Worm (Caenorhabditis elegans): Measurements from ENCODE around the gene H04D03.6.

The H04D03.6 gene

ce11 chrIII:10407198-10407663 is 31.4 kb downstream of the H04D03.6 start, which contains the start of gene hat-1 (continued):
- peak in 1 of 2 experiments; percentile 40 for TF ChIP-seq ZK546.5 (tag; optimal IDR thresholded peaks at IDR 0.05)
- TF ChIP-seq T20F7.1 (GFP tag; optimal IDR thresholded peaks at IDR 0.05), result no peak
- peak; percentile 88 for TF ChIP-seq tra-1 (GFP tag; IDR thresholded peaks at IDR 0.05)
- no peak for TF ChIP-seq gei-8 (GFP tag; optimal IDR thresholded peaks at IDR 0.05)
- peak; percentile 88 for TF ChIP-seq lin-29 (GFP tag; IDR thresholded peaks at IDR 0.05)
- TF ChIP-seq attf-4 (tag; optimal IDR thresholded peaks at IDR 0.05), result no peak
- no peak for TF ChIP-seq zag-1 (tag; optimal IDR thresholded peaks at IDR 0.05)
- no peak for TF ChIP-seq ceh-62 (tag; optimal IDR thresholded peaks at IDR 0.05)
- TF ChIP-seq ceh-20 (GFP tag; IDR thresholded peaks at IDR 0.05), result peak; percentile 96
- TF ChIP-seq daf-16 (GFP tag; optimal IDR thresholded peaks at IDR 0.05), result peak in 1 of 2 experiments; percentile 92
- peak; percentile 66 for TF ChIP-seq daf-16 (tag; optimal IDR thresholded peaks at IDR 0.05)
- TF ChIP-seq daf-8 (GFP tag; IDR thresholded peaks at IDR 0.05), result no peak
- peak; percentile 25 for TF ChIP-seq ceh-28 (tag; optimal IDR thresholded peaks at IDR 0.05)
- TF ChIP-seq vab-7 (GFP tag; IDR thresholded peaks at IDR 0.05), result peak; percentile 82
- no peak for TF ChIP-seq unc-39 (tag; optimal IDR thresholded peaks at IDR 0.05)
- TF ChIP-seq hif-1 (tag; optimal IDR thresholded peaks at IDR 0.05), result peak; percentile 69 to 91
- peak; percentile 94 for TF ChIP-seq dmd-9 (GFP tag; IDR thresholded peaks at IDR 0.05)
- peak; percentile 75 for TF ChIP-seq lin-15B (tag; optimal IDR thresholded peaks at IDR 0.05)
- no peak for TF ChIP-seq aly-2 (tag; optimal IDR thresholded peaks at IDR 0.05)
- TF ChIP-seq ztf-11 (tag; optimal IDR thresholded peaks at IDR 0.05), result no peak
- TF ChIP-seq dve-1 (tag; optimal IDR thresholded peaks at IDR 0.05; ENCODE audit: insufficient read depth), result peak; percentile 98
- no peak for TF ChIP-seq sdz-12 (GFP tag; optimal IDR thresholded peaks at IDR 0.05)
- 0 out of 2 replicates have a peak, but pooled peaks have one; percentile 26 for TF ChIP-seq snpc-1.2 (GFP tag; IDR thresholded peaks at IDR 0.05)
- peak; percentile 90 for TF ChIP-seq hlh-30 (tag; optimal IDR thresholded peaks at IDR 0.05; ENCODE audit: insufficient read depth)
- TF ChIP-seq zip-2 (tag; optimal IDR thresholded peaks at IDR 0.05), result peak; percentile 64
- TF ChIP-seq fos-1 (tag; optimal IDR thresholded peaks at IDR 0.05), result no peak
- no peak for TF ChIP-seq nhr-237 (tag; optimal IDR thresholded peaks at IDR 0.05)
- TF ChIP-seq ceh-44 (GFP tag; IDR thresholded peaks at IDR 0.05), result peak; percentile 78
- TF ChIP-seq lsy-2 (tag; optimal IDR thresholded peaks at IDR 0.05), result peak; percentile 66 to 95
- no peak for TF ChIP-seq madf-5 (GFP tag; IDR thresholded peaks at IDR 0.05)
- TF ChIP-seq nhr-28 (tag; optimal IDR thresholded peaks at IDR 0.05), result peak; percentile 53
- TF ChIP-seq mxl-2 (GFP tag; conservative IDR thresholded peaks at IDR 0.05), result no peak
- TF ChIP-seq R02D3.7 (tag; optimal IDR thresholded peaks at IDR 0.05), result peak; percentile 91
- TF ChIP-seq skn-1 (tag; optimal IDR thresholded peaks at IDR 0.05), result no peak
- TF ChIP-seq spr-3 (GFP tag; optimal IDR thresholded peaks at IDR 0.05), result peak; percentile 84
- TF ChIP-seq madf-9 (GFP tag; conservative IDR thresholded peaks at IDR 0.05), result peak; percentile 77; the same call in 1 of the 2 replicates
- TF ChIP-seq daf-12 (tag; optimal IDR thresholded peaks at IDR 0.05), result no peak
- TF ChIP-seq Y75B8A.6 (GFP tag; IDR thresholded peaks at IDR 0.05), result no peak
- no peak for TF ChIP-seq lir-3 (tag; optimal IDR thresholded peaks at IDR 0.05)
- TF ChIP-seq zfp-3 (GFP tag; conservative IDR thresholded peaks at IDR 0.05), result peak; percentile 90
- TF ChIP-seq ama-1 (optimal IDR thresholded peaks at IDR 0.05), result no peak
- no peak for TF ChIP-seq nhr-76 (tag; optimal IDR thresholded peaks at IDR 0.05)
- TF ChIP-seq Y5F2A.4 (GFP tag; optimal IDR thresholded peaks at IDR 0.05), result peak; percentile 45
- no peak for TF ChIP-seq nhr-111 (GFP tag; optimal IDR thresholded peaks at IDR 0.05)
- no peak for TF ChIP-seq lim-7 (GFP tag; IDR thresholded peaks at IDR 0.05)
- TF ChIP-seq nhr-41 (GFP tag; IDR thresholded peaks at IDR 0.05), result peak; percentile 73; the same call in 1 of the 2 replicates
- 0 out of 2 replicates have a peak, but pooled peaks have one; percentile 54 for TF ChIP-seq daf-19 (GFP tag; conservative IDR thresholded peaks at IDR 0.05)
- peak; percentile 91 for TF ChIP-seq D1046.2 (GFP tag; IDR thresholded peaks at IDR 0.05)
- TF ChIP-seq arid-1 (GFP tag; conservative IDR thresholded peaks at IDR 0.05), result peak; percentile 94
- peak; percentile 93 for TF ChIP-seq nhr-11 (tag; optimal IDR thresholded peaks at IDR 0.05)
- TF ChIP-seq mxl-3 (GFP tag; optimal IDR thresholded peaks at IDR 0.05), result peak; percentile 87
- TF ChIP-seq F26F4.8 (GFP tag; conservative IDR thresholded peaks at IDR 0.05), result no peak

All from whole organism, L4 larva.